Comparison of ENCODE assay signal across 1 fruit fly cellular context in genomic region chr2L:11189116-11189449, dm6.
A peak's percentile ranks its signal among the peaks of the same experiment; 100 is the strongest.
TF ChIP-seq lines count a peak whose summit lies in the region.

No protein-coding gene starts in this region.

TF ChIP-seq in whole organism, embryonic, 481 proteins besides CTCF, POLR2A, EP300 and RAD21 (continued from another document and continues in another):
- TF ChIP-seq CG4820 (GFP tag; optimal IDR thresholded peaks at IDR 0.05; lab: Kevin White, UChicago): peak; percentile 52
- TF ChIP-seq pros (GFP tag; optimal IDR thresholded peaks at IDR 0.05; lab: Kevin White, UChicago): no peak
- no peak for TF ChIP-seq CG1792 (GFP tag; optimal IDR thresholded peaks at IDR 0.05; lab: Kevin White, UChicago)
- TF ChIP-seq H2.0 (GFP tag; IDR thresholded peaks at IDR 0.05; lab: Robert Waterston, UW): peak; percentile 29; the same call in 1 of the 2 replicates
- TF ChIP-seq ewg (GFP tag; optimal IDR thresholded peaks at IDR 0.05; lab: Kevin White, UChicago): peak; percentile 3
- 0 out of 3 replicates have a peak, but pooled peaks have one; percentile 37 for TF ChIP-seq CG16813 (GFP tag; IDR thresholded peaks at IDR 0.05; lab: Robert Waterston, UW; ENCODE audit: partially characterized antibody)
- no peak for TF ChIP-seq jing (GFP tag; optimal IDR thresholded peaks at IDR 0.05; lab: Kevin White, UChicago)
- TF ChIP-seq Stat92E (GFP tag; optimal IDR thresholded peaks at IDR 0.05; lab: Kevin White, UChicago): peak in 1 of 3 experiments; percentile 69
- no peak for TF ChIP-seq ind (GFP tag; optimal IDR thresholded peaks at IDR 0.05; lab: Kevin White, UChicago)
- no peak for TF ChIP-seq CG11398 (GFP tag; optimal IDR thresholded peaks at IDR 0.05; lab: Kevin White, UChicago)
- no peak for TF ChIP-seq Mes4 (GFP tag; optimal IDR thresholded peaks at IDR 0.05; lab: Kevin White, UChicago)
- peak; percentile 82 for TF ChIP-seq zen (tag; optimal IDR thresholded peaks at IDR 0.05; lab: Kevin White, UChicago)
- TF ChIP-seq CG2712 (tag; optimal IDR thresholded peaks at IDR 0.05; lab: Kevin White, UChicago): peak; percentile 87
- peak in 1 of 3 experiments; percentile 89 for TF ChIP-seq lola (GFP tag; optimal IDR thresholded peaks at IDR 0.05; lab: Kevin White, UChicago)
- peak in 1 of 2 experiments; percentile 71 for TF ChIP-seq pan (optimal IDR thresholded peaks at IDR 0.05; lab: Kevin White, UChicago)
- peak; percentile 10 to 32 for TF ChIP-seq pan (GFP tag; optimal IDR thresholded peaks at IDR 0.05 in 1 of 2, IDR thresholded peaks at IDR 0.05 in 1 of 2)
- TF ChIP-seq Myb (GFP tag; optimal IDR thresholded peaks at IDR 0.05; lab: Kevin White, UChicago): no peak
- TF ChIP-seq chm (GFP tag; IDR thresholded peaks at IDR 0.05; lab: Robert Waterston, UW): peak; percentile 79; the same call in 1 of the 2 replicates
- peak; percentile 16 for TF ChIP-seq Abd-B (GFP tag; optimal IDR thresholded peaks at IDR 0.05; lab: Kevin White, UChicago)
- no peak for TF ChIP-seq prd (optimal IDR thresholded peaks at IDR 0.05; lab: Kevin White, UChicago)
- peak; percentile 68 for TF ChIP-seq prd (GFP tag; IDR thresholded peaks at IDR 0.05; lab: Robert Waterston, UW)
- TF ChIP-seq ara (GFP tag; IDR thresholded peaks at IDR 0.05; lab: Robert Waterston, UW): peak; percentile 53
- peak; percentile 39 for TF ChIP-seq CG30403 (GFP tag; optimal IDR thresholded peaks at IDR 0.05; lab: Kevin White, UChicago)
- TF ChIP-seq Fer2 (tag; optimal IDR thresholded peaks at IDR 0.05; lab: Kevin White, UChicago): no peak
- peak; percentile 59 for TF ChIP-seq croc (GFP tag; conservative IDR thresholded peaks at IDR 0.05; lab: Robert Waterston, UW)
- TF ChIP-seq CG11504 (tag; optimal IDR thresholded peaks at IDR 0.05; lab: Kevin White, UChicago): peak; percentile 46
- TF ChIP-seq CG18764 (GFP tag; optimal IDR thresholded peaks at IDR 0.05; lab: Kevin White, UChicago): no peak
- peak; percentile 10 for TF ChIP-seq CG13424 (tag; optimal IDR thresholded peaks at IDR 0.05; lab: Kevin White, UChicago)
- peak; percentile 74; the same call in 1 of the 2 replicates for TF ChIP-seq CG8765 (GFP tag; IDR thresholded peaks at IDR 0.05; lab: Robert Waterston, UW)
- peak; percentile 74 for TF ChIP-seq CG1602 (GFP tag; optimal IDR thresholded peaks at IDR 0.05; lab: Kevin White, UChicago)
- TF ChIP-seq slbo (GFP tag; IDR thresholded peaks at IDR 0.05; lab: Robert Waterston, UW): no peak
- TF ChIP-seq kni (GFP tag; optimal IDR thresholded peaks at IDR 0.05; lab: Kevin White, UChicago): peak; percentile 30
- peak; percentile 68 for TF ChIP-seq sens (GFP tag; lab: Kevin White, UChicago)
- peak; percentile 59 for TF ChIP-seq CG7839 (tag; optimal IDR thresholded peaks at IDR 0.05; lab: Kevin White, UChicago)
- TF ChIP-seq nmo (GFP tag; optimal IDR thresholded peaks at IDR 0.05; lab: Kevin White, UChicago): peak; percentile 74
- peak in 1 of 2 experiments; percentile 83 for TF ChIP-seq bsh (GFP tag; optimal IDR thresholded peaks at IDR 0.05; lab: Kevin White, UChicago)
- TF ChIP-seq Nf-YB (GFP tag; optimal IDR thresholded peaks at IDR 0.05; lab: Kevin White, UChicago): peak; percentile 48
- peak; percentile 74 for TF ChIP-seq D19B (GFP tag; optimal IDR thresholded peaks at IDR 0.05; lab: Kevin White, UChicago)
- TF ChIP-seq btn (GFP tag; optimal IDR thresholded peaks at IDR 0.05; lab: Kevin White, UChicago): no peak
- no peak for TF ChIP-seq CG43689 (GFP tag; IDR thresholded peaks at IDR 0.05; lab: Robert Waterston, UW)
- peak; percentile 69 for TF ChIP-seq CG10267 (tag; optimal IDR thresholded peaks at IDR 0.05; lab: Kevin White, UChicago)
- peak; percentile 85 for TF ChIP-seq gem (tag; optimal IDR thresholded peaks at IDR 0.05; lab: Kevin White, UChicago)
- peak; percentile 37 for TF ChIP-seq CG10462 (GFP tag; optimal IDR thresholded peaks at IDR 0.05; lab: Kevin White, UChicago)
- TF ChIP-seq CG18262 (tag; optimal IDR thresholded peaks at IDR 0.05; lab: Kevin White, UChicago): peak; percentile 87
- no peak for TF ChIP-seq CG13624 (GFP tag; optimal IDR thresholded peaks at IDR 0.05; lab: Kevin White, UChicago)
- peak; percentile 56; the same call in 1 of the 2 replicates for TF ChIP-seq peb (GFP tag; IDR thresholded peaks at IDR 0.05; lab: Robert Waterston, UW)
- TF ChIP-seq ranshi (GFP tag; IDR thresholded peaks at IDR 0.05; lab: Robert Waterston, UW): peak; percentile 50; the same call in 1 of the 2 replicates
- no peak for TF ChIP-seq pnt (GFP tag; optimal IDR thresholded peaks at IDR 0.05; lab: Kevin White, UChicago)
- no peak for TF ChIP-seq oc (tag; optimal IDR thresholded peaks at IDR 0.05; lab: Kevin White, UChicago)
- TF ChIP-seq ro (GFP tag; IDR thresholded peaks at IDR 0.05; lab: Robert Waterston, UW): no peak
- peak; percentile 32 for TF ChIP-seq Xbp1 (GFP tag; optimal IDR thresholded peaks at IDR 0.05; lab: Kevin White, UChicago)
- peak; percentile 18 for TF ChIP-seq lbe (GFP tag; optimal IDR thresholded peaks at IDR 0.05; lab: Kevin White, UChicago)
- TF ChIP-seq CG6813 (GFP tag; optimal IDR thresholded peaks at IDR 0.05; lab: Kevin White, UChicago): peak; percentile 12
- TF ChIP-seq usp (GFP tag; optimal IDR thresholded peaks at IDR 0.05; lab: Kevin White, UChicago): no peak
- TF ChIP-seq CG7271 (tag; optimal IDR thresholded peaks at IDR 0.05; lab: Kevin White, UChicago): peak; percentile 59
- peak; percentile 63; the same call in 1 of the 3 replicates for TF ChIP-seq dysf (GFP tag; IDR thresholded peaks at IDR 0.05; lab: Robert Waterston, UW)
- peak; percentile 76 for TF ChIP-seq CG4404 (GFP tag; IDR thresholded peaks at IDR 0.05; lab: Robert Waterston, UW)
- TF ChIP-seq Hey (tag; optimal IDR thresholded peaks at IDR 0.05; lab: Kevin White, UChicago): no peak
- TF ChIP-seq E2f2 (GFP tag; IDR thresholded peaks at IDR 0.05; lab: Robert Waterston, UW): peak; percentile 17; the same call in 1 of the 2 replicates
- peak; percentile 51 for TF ChIP-seq org-1 (GFP tag; optimal IDR thresholded peaks at IDR 0.05; lab: Kevin White, UChicago)
- TF ChIP-seq CG33557 (GFP tag; optimal IDR thresholded peaks at IDR 0.05; lab: Kevin White, UChicago): peak; percentile 17
- peak; percentile 41 for TF ChIP-seq Ptx1 (GFP tag; IDR thresholded peaks at IDR 0.05; lab: Robert Waterston, UW)
- peak; percentile 78 for TF ChIP-seq D19A (tag; optimal IDR thresholded peaks at IDR 0.05; lab: Kevin White, UChicago)
- peak; percentile 20 for TF ChIP-seq salm (tag; optimal IDR thresholded peaks at IDR 0.05; lab: Kevin White, UChicago)
- TF ChIP-seq CG12155 (GFP tag; optimal IDR thresholded peaks at IDR 0.05; lab: Kevin White, UChicago): peak; percentile 43
- TF ChIP-seq sc (optimal IDR thresholded peaks at IDR 0.05; lab: Kevin White, UChicago): no peak
- TF ChIP-seq sc (GFP tag; optimal IDR thresholded peaks at IDR 0.05; lab: Kevin White, UChicago): peak; percentile 53
- TF ChIP-seq HLH3B (GFP tag; IDR thresholded peaks at IDR 0.05; lab: Robert Waterston, UW): 0 out of 2 replicates have a peak, but pooled peaks have one; percentile 34
- TF ChIP-seq chinmo (GFP tag; IDR thresholded peaks at IDR 0.05; lab: Robert Waterston, UW; ENCODE audit: partially characterized antibody): no peak
- 0 out of 3 replicates have a peak, but pooled peaks have one; percentile 13 for TF ChIP-seq ci (GFP tag; IDR thresholded peaks at IDR 0.05; lab: Robert Waterston, UW)
- TF ChIP-seq CG3995 (GFP tag; optimal IDR thresholded peaks at IDR 0.05; lab: Kevin White, UChicago): no peak
- peak; percentile 65 for TF ChIP-seq fd102C (GFP tag; optimal IDR thresholded peaks at IDR 0.05; lab: Kevin White, UChicago)
- no peak for TF ChIP-seq CG7928 (GFP tag; optimal IDR thresholded peaks at IDR 0.05; lab: Kevin White, UChicago)
- no peak for TF ChIP-seq CG1233 (GFP tag; optimal IDR thresholded peaks at IDR 0.05; lab: Kevin White, UChicago)
- no peak for TF ChIP-seq gce (GFP tag; IDR thresholded peaks at IDR 0.05; lab: Robert Waterston, UW)
- TF ChIP-seq CG4730 (GFP tag; IDR thresholded peaks at IDR 0.05; lab: Robert Waterston, UW): 0 out of 2 replicates have a peak, but pooled peaks have one; percentile 10
- TF ChIP-seq CG13775 (GFP tag; optimal IDR thresholded peaks at IDR 0.05; lab: Kevin White, UChicago): peak; percentile 63
- peak; percentile 73 for TF ChIP-seq CG31441 (GFP tag; IDR thresholded peaks at IDR 0.05; lab: Robert Waterston, UW)
- no peak for TF ChIP-seq D (optimal IDR thresholded peaks at IDR 0.05; lab: Kevin White, UChicago)
- peak; percentile 45 for TF ChIP-seq D (GFP tag; optimal IDR thresholded peaks at IDR 0.05; lab: Kevin White, UChicago)
- no peak for TF ChIP-seq CG15479 (GFP tag; optimal IDR thresholded peaks at IDR 0.05; lab: Kevin White, UChicago)
- TF ChIP-seq CG2202 (tag; optimal IDR thresholded peaks at IDR 0.05; lab: Kevin White, UChicago): peak; percentile 62
- peak; percentile 83 for TF ChIP-seq CG10979 (tag; optimal IDR thresholded peaks at IDR 0.05; lab: Kevin White, UChicago)
- TF ChIP-seq CG18011 (GFP tag; optimal IDR thresholded peaks at IDR 0.05; lab: Kevin White, UChicago): no peak
- no peak for TF ChIP-seq CG10654 (GFP tag; optimal IDR thresholded peaks at IDR 0.05; lab: Kevin White, UChicago)
- peak; percentile 5 for TF ChIP-seq CG15011 (GFP tag; optimal IDR thresholded peaks at IDR 0.05; lab: Kevin White, UChicago)
- peak; percentile 26 for TF ChIP-seq CG3407 (GFP tag; optimal IDR thresholded peaks at IDR 0.05; lab: Kevin White, UChicago)
- TF ChIP-seq CG10543 (GFP tag; optimal IDR thresholded peaks at IDR 0.05; lab: Kevin White, UChicago): no peak
- TF ChIP-seq CG12219 (GFP tag; optimal IDR thresholded peaks at IDR 0.05; lab: Kevin White, UChicago): peak; percentile 5
- no peak for TF ChIP-seq CG6854 (GFP tag; optimal IDR thresholded peaks at IDR 0.05; lab: Kevin White, UChicago)
- TF ChIP-seq CG2678 (tag; optimal IDR thresholded peaks at IDR 0.05; lab: Kevin White, UChicago): peak; percentile 21
- peak; percentile 27; the same call in 1 of the 2 replicates for TF ChIP-seq sisA (GFP tag; IDR thresholded peaks at IDR 0.05; lab: Robert Waterston, UW)
- TF ChIP-seq cg (GFP tag; optimal IDR thresholded peaks at IDR 0.05; lab: Kevin White, UChicago): peak; percentile 24
- no peak for TF ChIP-seq kay (GFP tag; optimal IDR thresholded peaks at IDR 0.05; lab: Kevin White, UChicago)
- TF ChIP-seq CkIIα-i1 (GFP tag; IDR thresholded peaks at IDR 0.05; lab: Robert Waterston, UW): no peak
- TF ChIP-seq CG17186 (GFP tag; optimal IDR thresholded peaks at IDR 0.05; lab: Kevin White, UChicago): no peak
- TF ChIP-seq klu (GFP tag; IDR thresholded peaks at IDR 0.05; lab: Robert Waterston, UW): peak; percentile 8; the same call in 1 of the 2 replicates
- no peak for TF ChIP-seq seq (GFP tag; IDR thresholded peaks at IDR 0.05; lab: Robert Waterston, UW)
- peak; percentile 54 for TF ChIP-seq fd96Cb (tag; optimal IDR thresholded peaks at IDR 0.05; lab: Kevin White, UChicago)
- TF ChIP-seq Usf (GFP tag; optimal IDR thresholded peaks at IDR 0.05; lab: Kevin White, UChicago): peak; percentile 50
- TF ChIP-seq CG32767 (GFP tag; IDR thresholded peaks at IDR 0.05; lab: Robert Waterston, UW): no peak
- TF ChIP-seq twi (tag; optimal IDR thresholded peaks at IDR 0.05; lab: Kevin White, UChicago): peak; percentile 1
- peak; percentile 79 for TF ChIP-seq CG12391 (tag; optimal IDR thresholded peaks at IDR 0.05; lab: Kevin White, UChicago)
- peak; percentile 55; the same call in 1 of the 3 replicates for TF ChIP-seq zfh1 (GFP tag; IDR thresholded peaks at IDR 0.05; lab: Robert Waterston, UW)
- peak; percentile 38 for TF ChIP-seq CG2875 (GFP tag; optimal IDR thresholded peaks at IDR 0.05; lab: Kevin White, UChicago)
- TF ChIP-seq stwl (tag; optimal IDR thresholded peaks at IDR 0.05; lab: Kevin White, UChicago): peak; percentile 38
- peak; percentile 14 for TF ChIP-seq CG12104 (GFP tag; optimal IDR thresholded peaks at IDR 0.05; lab: Kevin White, UChicago)
- TF ChIP-seq HLH4C (GFP tag; IDR thresholded peaks at IDR 0.05; lab: Robert Waterston, UW; ENCODE audit: partially characterized antibody): 0 out of 3 replicates have a peak, but pooled peaks have one; percentile 30
- TF ChIP-seq CG8924 (tag; optimal IDR thresholded peaks at IDR 0.05; lab: Kevin White, UChicago): peak; percentile 84
- no peak for TF ChIP-seq aop (GFP tag; IDR thresholded peaks at IDR 0.05; lab: Robert Waterston, UW)
- TF ChIP-seq CG6254 (GFP tag; optimal IDR thresholded peaks at IDR 0.05; lab: Kevin White, UChicago): peak; percentile 42
- peak; percentile 64 for TF ChIP-seq CG1603 (tag; optimal IDR thresholded peaks at IDR 0.05; lab: Kevin White, UChicago)
- 0 out of 3 replicates have a peak, but pooled peaks have one; percentile 27 for TF ChIP-seq CG11560 (tag; IDR thresholded peaks at IDR 0.05; lab: Robert Waterston, UW)
- TF ChIP-seq CG14667 (GFP tag; IDR thresholded peaks at IDR 0.05; lab: Robert Waterston, UW): 0 out of 2 replicates have a peak, but pooled peaks have one; percentile 11
- peak; percentile 51 for TF ChIP-seq lmd (GFP tag; IDR thresholded peaks at IDR 0.05; lab: Robert Waterston, UW)
- TF ChIP-seq CG16815 (GFP tag; optimal IDR thresholded peaks at IDR 0.05; lab: Kevin White, UChicago): peak; percentile 76
- TF ChIP-seq Tbp (GFP tag; optimal IDR thresholded peaks at IDR 0.05; lab: Kevin White, UChicago): no peak
- peak; percentile 3 for TF ChIP-seq CG17385 (GFP tag; optimal IDR thresholded peaks at IDR 0.05; lab: Kevin White, UChicago)
- no peak for TF ChIP-seq CG6683 (GFP tag; optimal IDR thresholded peaks at IDR 0.05; lab: Kevin White, UChicago)
- peak; percentile 20; the same call in 1 of the 3 replicates for TF ChIP-seq tgo (GFP tag; IDR thresholded peaks at IDR 0.05; lab: Robert Waterston, UW)
- TF ChIP-seq dpn (GFP tag; optimal IDR thresholded peaks at IDR 0.05; lab: Kevin White, UChicago): peak in 1 of 2 experiments; percentile 26
- no peak for TF ChIP-seq CG9932 (GFP tag; IDR thresholded peaks at IDR 0.05; lab: Robert Waterston, UW)
- no peak for TF ChIP-seq C15 (GFP tag; IDR thresholded peaks at IDR 0.05; lab: Robert Waterston, UW)
- TF ChIP-seq CG11695 (GFP tag; IDR thresholded peaks at IDR 0.05; lab: Robert Waterston, UW): no peak
- TF ChIP-seq CG8388 (GFP tag; optimal IDR thresholded peaks at IDR 0.05; lab: Kevin White, UChicago): peak; percentile 72
- TF ChIP-seq CG9609 (GFP tag; optimal IDR thresholded peaks at IDR 0.05; lab: Kevin White, UChicago): no peak
- TF ChIP-seq Awh (GFP tag; IDR thresholded peaks at IDR 0.05; lab: Robert Waterston, UW): 0 out of 2 replicates have a peak, but pooled peaks have one; percentile 31
- TF ChIP-seq CG10366 (GFP tag; IDR thresholded peaks at IDR 0.05; lab: Robert Waterston, UW): peak; percentile 23; the same call in 1 of the 2 replicates
- TF ChIP-seq Med (GFP tag; lab: Kevin White, UChicago): peak; percentile 74
- TF ChIP-seq CG32772 (GFP tag; IDR thresholded peaks at IDR 0.05; lab: Robert Waterston, UW): peak; percentile 30; the same call in 1 of the 2 replicates
